Fruit fly (Drosophila melanogaster): ENCODE results near the gene CG13046.

Gene CG13046

DNA sequence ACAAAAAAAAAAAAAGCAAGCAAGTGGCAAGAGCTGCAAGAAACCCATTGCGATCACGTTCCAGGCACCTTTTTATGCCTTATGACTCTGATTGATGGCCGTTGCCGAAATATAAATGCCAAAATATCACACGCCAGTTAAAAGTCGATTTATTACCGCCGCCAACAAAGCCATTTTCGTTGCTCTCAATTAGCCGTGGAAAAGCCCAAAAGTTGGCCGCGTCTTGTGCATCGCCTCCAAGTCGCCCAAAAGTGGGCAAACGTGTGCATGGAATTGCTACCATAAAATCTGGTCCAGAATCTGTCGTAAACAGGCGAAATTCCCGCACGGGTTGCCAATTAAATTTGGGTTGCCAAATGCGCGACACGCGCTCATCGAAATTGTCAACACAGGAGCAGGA, 3.5 kb upstream of the CG13046 start:
- TF ChIP-seq Hnf4 (GFP tag; optimal IDR thresholded peaks at IDR 0.05): no peak
- TF ChIP-seq Myc (optimal IDR thresholded peaks at IDR 0.05): peak; percentile 76
- no peak for TF ChIP-seq fru (GFP tag; optimal IDR thresholded peaks at IDR 0.05)
- no peak for TF ChIP-seq sage (GFP tag; optimal IDR thresholded peaks at IDR 0.05)
- no peak for TF ChIP-seq HLH106 (tag; optimal IDR thresholded peaks at IDR 0.05)
- no peak for TF ChIP-seq h (GFP tag; optimal IDR thresholded peaks at IDR 0.05)
- TF ChIP-seq Vsx2 (GFP tag; optimal IDR thresholded peaks at IDR 0.05; ENCODE audit: partially characterized antibody): peak; percentile 88
- TF ChIP-seq foxo (GFP tag; optimal IDR thresholded peaks at IDR 0.05): no peak
- peak; percentile 51 for TF ChIP-seq lola (GFP tag; optimal IDR thresholded peaks at IDR 0.05)
- peak; percentile 32 for TF ChIP-seq N (GFP tag; optimal IDR thresholded peaks at IDR 0.05)

- TF ChIP-seq Abd-B (GFP tag; optimal IDR thresholded peaks at IDR 0.05) (no peak), HLH106 (tag; optimal IDR thresholded peaks at IDR 0.05) (no peak), Rel (GFP tag; optimal IDR thresholded peaks at IDR 0.05) (no peak), Rel (tag; optimal IDR thresholded peaks at IDR 0.05) (no peak), Hnf4 (GFP tag; optimal IDR thresholded peaks at IDR 0.05) (no peak), Sp1 (GFP tag; optimal IDR thresholded peaks at IDR 0.05) (no peak)
Observed at dm6 chr3L:16290850-16291249, 2.6 kb upstream of the CG13046 start, which contains the start of gene CG13045. TSS of gene CG13045 (minus strand) at chr3L:16290950.

DNA sequence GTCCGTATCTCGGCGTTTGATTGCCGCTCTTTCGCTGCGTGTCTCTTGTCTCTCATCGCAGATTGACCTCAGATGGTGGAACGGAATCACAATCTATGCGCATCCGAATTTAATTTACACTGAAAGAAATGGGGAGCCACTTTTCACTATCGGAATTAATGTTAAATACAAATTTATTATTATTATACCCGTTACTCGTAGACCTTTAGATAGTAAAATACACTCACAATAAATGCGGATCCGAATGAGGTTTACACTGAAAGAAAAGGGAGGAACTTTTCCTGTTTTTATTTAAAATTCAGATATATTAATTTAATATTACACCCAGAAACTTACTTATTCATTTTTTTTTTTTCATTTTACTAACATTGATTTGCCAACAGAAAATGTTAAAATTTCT, 845 bp upstream of the CG13046 start:
- TF ChIP-seq foxo (GFP tag; optimal IDR thresholded peaks at IDR 0.05) (peak in 1 of 2 experiments; percentile 9), ey (GFP tag; optimal IDR thresholded peaks at IDR 0.05) (no peak)

DNA sequence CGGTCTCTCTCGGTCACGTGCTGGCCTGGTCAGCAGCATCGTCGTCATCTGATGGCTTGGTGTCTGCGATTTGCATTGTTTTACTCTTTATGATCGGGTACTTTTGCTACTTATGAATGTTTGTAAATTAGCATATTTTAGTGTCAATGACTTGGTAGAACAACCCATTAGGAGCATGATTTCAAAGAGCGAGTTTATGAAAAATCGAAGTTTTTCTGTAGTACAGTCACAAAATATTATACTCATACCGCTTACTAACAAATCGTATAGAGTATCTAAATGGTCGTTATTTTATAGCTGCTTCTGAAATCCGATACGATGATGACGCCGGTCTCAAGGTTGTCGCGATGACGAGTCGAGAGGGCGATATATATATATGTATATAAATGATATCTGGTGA, 2.0 kb downstream of the CG13046 start:
- no peak for TF ChIP-seq Vsx2 (GFP tag; optimal IDR thresholded peaks at IDR 0.05; ENCODE audit: partially characterized antibody)
- no peak for TF ChIP-seq jim (GFP tag; optimal IDR thresholded peaks at IDR 0.05)
- TF ChIP-seq dsf (GFP tag; optimal IDR thresholded peaks at IDR 0.05; ENCODE audit: borderline replicate concordance): no peak
- no peak for TF ChIP-seq Dif (GFP tag; optimal IDR thresholded peaks at IDR 0.05; ENCODE audit: partially characterized antibody)
- peak; percentile 53 for TF ChIP-seq br (GFP tag; optimal IDR thresholded peaks at IDR 0.05)
- TF ChIP-seq CrebA (GFP tag; optimal IDR thresholded peaks at IDR 0.05; ENCODE audit: borderline replicate concordance): no peak
- peak; percentile 42 for TF ChIP-seq HLH106 (tag; optimal IDR thresholded peaks at IDR 0.05)
- no peak for TF ChIP-seq Hr78 (GFP tag; optimal IDR thresholded peaks at IDR 0.05)
- peak in 1 of 2 experiments; percentile 36 for TF ChIP-seq foxo (GFP tag; optimal IDR thresholded peaks at IDR 0.05)
- TF ChIP-seq N (GFP tag; optimal IDR thresholded peaks at IDR 0.05): no peak
- no peak for TF ChIP-seq CG9705 (GFP tag; optimal IDR thresholded peaks at IDR 0.05)
- TF ChIP-seq rgr (GFP tag; optimal IDR thresholded peaks at IDR 0.05): peak; percentile 51
- TF ChIP-seq usp (GFP tag; optimal IDR thresholded peaks at IDR 0.05): no peak
- no peak for TF ChIP-seq sage (GFP tag; optimal IDR thresholded peaks at IDR 0.05)
- TF ChIP-seq ey (GFP tag; optimal IDR thresholded peaks at IDR 0.05): peak; percentile 32
- peak; percentile 50 for TF ChIP-seq fru (GFP tag; optimal IDR thresholded peaks at IDR 0.05)
- TF ChIP-seq Hnf4 (GFP tag; optimal IDR thresholded peaks at IDR 0.05): peak; percentile 13
- peak; percentile 43 for TF ChIP-seq woc (GFP tag; optimal IDR thresholded peaks at IDR 0.05)
- no peak for TF ChIP-seq psq (GFP tag; optimal IDR thresholded peaks at IDR 0.05)
- peak; percentile 34 for TF ChIP-seq OdsH (GFP tag; optimal IDR thresholded peaks at IDR 0.05)
- peak; percentile 53 for TF ChIP-seq h (GFP tag; optimal IDR thresholded peaks at IDR 0.05)
- no peak for TF ChIP-seq brk (GFP tag; optimal IDR thresholded peaks at IDR 0.05)
- TF ChIP-seq dmrt93B (GFP tag; optimal IDR thresholded peaks at IDR 0.05): no peak
- TF ChIP-seq dl (GFP tag; optimal IDR thresholded peaks at IDR 0.05; ENCODE audit: insufficient read depth in 1 of 2, partially characterized antibody in 2 of 2): no peak

- TF ChIP-seq HLH106 (tag; optimal IDR thresholded peaks at IDR 0.05) (no peak), Dif (GFP tag; optimal IDR thresholded peaks at IDR 0.05; ENCODE audit: partially characterized antibody) (no peak), usp (GFP tag; optimal IDR thresholded peaks at IDR 0.05) (no peak), GATAd (GFP tag; optimal IDR thresholded peaks at IDR 0.05) (no peak), Vsx2 (GFP tag; optimal IDR thresholded peaks at IDR 0.05; ENCODE audit: partially characterized antibody) (no peak), ey (GFP tag; optimal IDR thresholded peaks at IDR 0.05) (no peak), sv (GFP tag; optimal IDR thresholded peaks at IDR 0.05) (no peak), Rel (GFP tag; optimal IDR thresholded peaks at IDR 0.05) (no peak), Rel (tag; optimal IDR thresholded peaks at IDR 0.05) (no peak), Mio (GFP tag; optimal IDR thresholded peaks at IDR 0.05) (no peak), woc (GFP tag; optimal IDR thresholded peaks at IDR 0.05) (no peak), foxo (GFP tag; optimal IDR thresholded peaks at IDR 0.05) (no peak), Jra (GFP tag; optimal IDR thresholded peaks at IDR 0.05) (no peak), h (GFP tag; optimal IDR thresholded peaks at IDR 0.05) (no peak)
Observed at dm6 chr3L:16285346-16285911, 2.8 kb downstream of the CG13046 start, which contains the start of gene CG13047. TSS of gene CG13047 (minus strand) at chr3L:16285396.

Measured in whole organism, wandering third instar larva.